Fruit fly (Drosophila melanogaster) S2 (cell line): ENCODE data around the gene CG4293.

Source experiments
- CG8478 ChIP-seq: fragments of >200 bp; optimal IDR thresholded peaks from 2 replicates; lab custom pipeline; 2018
- CTCF ChIP-seq, 2 experiments: fragments of >200 bp; optimal IDR thresholded peaks; 2 replicates each; lab custom pipeline; 2018

DNA sequence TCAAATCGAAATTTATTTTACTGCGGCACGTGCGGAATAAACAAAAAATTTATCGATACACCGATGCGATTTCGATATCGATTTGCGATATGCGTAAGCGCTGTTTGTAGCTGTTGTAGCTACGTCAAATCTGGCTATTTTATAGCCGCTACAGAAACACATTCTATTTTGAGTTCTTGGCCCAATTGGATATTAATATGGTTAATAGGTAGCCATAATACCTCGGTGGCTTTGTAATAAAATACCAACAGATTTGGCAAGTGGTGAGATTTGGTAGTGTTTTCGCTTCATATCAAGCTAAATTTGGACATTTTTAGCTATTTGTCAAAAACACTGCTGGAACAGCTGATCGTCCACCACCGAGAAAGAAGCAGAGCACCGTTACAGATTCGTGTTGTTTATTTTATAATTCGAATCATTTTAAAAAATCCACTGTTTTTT lies 42.6 kb downstream of the CG4293 start, which contains the start of the genes CG18273 and CG3156:
- TF ChIP-seq CTCF (optimal IDR thresholded peaks at IDR 0.05; lab: Kevin White, UChicago) (no peak), CG8478 (no peak)
